Worm (Caenorhabditis elegans) whole organism, L2 larva: ENCODE results near the gene cccp-1.

ENCODE experiments used
- C34F6.9 ChIP-seq: fragments of 150-350 bp; optimal IDR thresholded peaks from 2 replicates; lab custom pipeline; 2014; ENCODE audit warnings: missing biosample characterization, missing genetic modification characterization
- F13H6.1 ChIP-seq: sonication (generic microtip); optimal IDR thresholded peaks from 2 replicates; lab custom pipeline; 2016; ENCODE audit warnings: missing genetic modification characterization, missing compliant biosample characterization
- R02D3.7 ChIP-seq: fragments of 150-350 bp; optimal IDR thresholded peaks from 2 replicates; lab custom pipeline; 2014; ENCODE audit warnings: missing biosample characterization, missing genetic modification characterization
- alr-1 ChIP-seq: fragments of 150-350 bp; optimal IDR thresholded peaks from 2 replicates; lab custom pipeline; 2014; ENCODE audit warnings: missing biosample characterization, missing genetic modification characterization
- aly-2 ChIP-seq: fragments of 150-350 bp; optimal IDR thresholded peaks from 2 replicates; lab custom pipeline; 2014; ENCODE audit warnings: missing biosample characterization, missing genetic modification characterization
- blmp-1 ChIP-seq: sonication (generic microtip); optimal IDR thresholded peaks from 2 replicates; lab custom pipeline; 2017; ENCODE audit warnings: missing genetic modification characterization, mild to moderate bottlenecking, missing compliant biosample characterization, antibody characterized with exemption, moderate library complexity; ENCODE audit not compliant: insufficient read depth
- egl-27 ChIP-seq: sonication (generic microtip); optimal IDR thresholded peaks from 3 replicates; lab custom pipeline; 2017; ENCODE audit warnings: missing biosample characterization, missing genetic modification reagents, missing genetic modification characterization
- elt-1 ChIP-seq: fragments of 150-350 bp; optimal IDR thresholded peaks from 2 replicates; lab custom pipeline; 2014; ENCODE audit warnings: missing biosample characterization, missing genetic modification characterization
- elt-3 ChIP-seq: sonication (generic microtip); optimal IDR thresholded peaks from 2 replicates; lab custom pipeline; 2017; ENCODE audit warnings: missing biosample characterization, missing genetic modification characterization
- fos-1 ChIP-seq: fragments of 150-350 bp; optimal IDR thresholded peaks from 2 replicates; lab custom pipeline; 2014; ENCODE audit warnings: missing biosample characterization, missing genetic modification characterization
- gmeb-1 ChIP-seq: fragments of 150-350 bp; optimal IDR thresholded peaks from 2 replicates; lab custom pipeline; 2014; ENCODE audit warnings: missing biosample characterization, missing genetic modification characterization
- lin-11 ChIP-seq: fragments of 150-350 bp; sonication (generic microtip); optimal IDR thresholded peaks from 2 replicates; lab custom pipeline; 2014; ENCODE audit warnings: missing biosample characterization, missing genetic modification characterization, inconsistent platforms, mixed read lengths
- lin-13 ChIP-seq: fragments of 150-350 bp; optimal IDR thresholded peaks from 2 replicates; lab custom pipeline; 2014; ENCODE audit warnings: missing biosample characterization, missing genetic modification reagents, missing genetic modification characterization
- lin-39 ChIP-seq: fragments of 150-350 bp; optimal IDR thresholded peaks from 2 replicates; lab custom pipeline; 2014; ENCODE audit warnings: missing biosample characterization, missing genetic modification reagents, missing genetic modification characterization
- lsy-2 ChIP-seq, 2 experiments: fragments of 150-350 bp in 1 of 2; sonication (generic microtip) in 1 of 2; optimal IDR thresholded peaks; 2 replicates each; lab custom pipeline; 2014 to 2017; ENCODE audit warnings: missing biosample characterization in 2 of 2, missing genetic modification characterization in 2 of 2
- mab-5 ChIP-seq: fragments of 150-350 bp; optimal IDR thresholded peaks from 2 replicates; lab custom pipeline; 2014; ENCODE audit warnings: missing biosample characterization, missing genetic modification characterization
- mbf-1 ChIP-seq: sonication (generic microtip); optimal IDR thresholded peaks from 2 replicates; lab custom pipeline; 2017; ENCODE audit warnings: missing biosample characterization, missing genetic modification characterization
- mdl-1 ChIP-seq, 2 experiments: fragments of 150-350 bp in 1 of 2; sonication (generic microtip) in 1 of 2; optimal IDR thresholded peaks; 2 replicates each; lab custom pipeline; 2017; ENCODE audit warnings: missing biosample characterization in 2 of 2, missing genetic modification characterization in 2 of 2
- nhr-10 ChIP-seq: sonication (generic microtip); optimal IDR thresholded peaks from 2 replicates; lab custom pipeline; 2017; ENCODE audit warnings: missing biosample characterization, missing genetic modification characterization
- nhr-11 ChIP-seq: fragments of 150-350 bp; optimal IDR thresholded peaks from 2 replicates; lab custom pipeline; 2014; ENCODE audit warnings: missing biosample characterization, missing genetic modification characterization
- nhr-12 ChIP-seq: fragments of 150-350 bp; optimal IDR thresholded peaks from 2 replicates; lab custom pipeline; 2014; ENCODE audit warnings: missing biosample characterization, missing genetic modification characterization
- nhr-129 ChIP-seq: fragments of 150-350 bp; optimal IDR thresholded peaks from 2 replicates; lab custom pipeline; 2014; ENCODE audit warnings: missing biosample characterization, missing genetic modification characterization
- nhr-23 ChIP-seq: fragments of 150-350 bp; optimal IDR thresholded peaks from 2 replicates; lab custom pipeline; 2014; ENCODE audit warnings: missing biosample characterization, missing genetic modification reagents, missing genetic modification characterization
- nhr-25 ChIP-seq: fragments of 150-350 bp; sonication (generic microtip); optimal IDR thresholded peaks from 3 replicates; lab custom pipeline; 2014; ENCODE audit warnings: missing biosample characterization, missing genetic modification characterization
- nhr-77 ChIP-seq: fragments of 150-350 bp; optimal IDR thresholded peaks from 2 replicates; lab custom pipeline; 2014; ENCODE audit warnings: missing biosample characterization, missing genetic modification characterization
- peb-1 ChIP-seq: fragments of 150-350 bp; optimal IDR thresholded peaks from 2 replicates; lab custom pipeline; 2014; ENCODE audit warnings: missing biosample characterization, missing genetic modification characterization
- sem-4 ChIP-seq: fragments of 150-350 bp; optimal IDR thresholded peaks from 2 replicates; lab custom pipeline; 2014; ENCODE audit warnings: missing biosample characterization, missing genetic modification reagents, missing genetic modification characterization
- sma-3 ChIP-seq: sonication (generic microtip); optimal IDR thresholded peaks from 2 replicates; lab custom pipeline; 2016; ENCODE audit warnings: missing genetic modification reagents, missing genetic modification characterization, missing compliant biosample characterization
- snpc-4 ChIP-seq: fragments of 150-350 bp; optimal IDR thresholded peaks from 2 replicates; lab custom pipeline; 2014; ENCODE audit warnings: missing biosample characterization, missing genetic modification characterization
- unc-39 ChIP-seq: fragments of 150-350 bp; optimal IDR thresholded peaks from 2 replicates; lab custom pipeline; 2014; ENCODE audit warnings: missing biosample characterization, missing genetic modification characterization
- unc-55 ChIP-seq: fragments of 150-350 bp; sonication (generic microtip); optimal IDR thresholded peaks from 3 replicates; lab custom pipeline; 2014; ENCODE audit warnings: missing biosample characterization, missing genetic modification reagents, missing genetic modification characterization
- unc-62 ChIP-seq: fragments of 150-350 bp; optimal IDR thresholded peaks from 2 replicates; lab custom pipeline; 2014; ENCODE audit warnings: missing biosample characterization, missing genetic modification reagents, missing genetic modification characterization
- zag-1 ChIP-seq: fragments of 150-350 bp; optimal IDR thresholded peaks from 2 replicates; lab custom pipeline; 2014; ENCODE audit warnings: missing biosample characterization, missing genetic modification characterization
- ztf-1 ChIP-seq: fragments of 200-800 bp; sonication (Bioruptor generic); conservative IDR thresholded peaks from 2 replicates; pipeline ENCODE4 v1.3.6; 2022; ENCODE audit warnings: missing genetic modification characterization, missing compliant biosample characterization
- ztf-11 ChIP-seq: sonication (generic microtip); optimal IDR thresholded peaks from 2 replicates; lab custom pipeline; 2017; ENCODE audit warnings: missing biosample characterization, missing genetic modification characterization
- ztf-4 ChIP-seq: fragments of 150-350 bp; optimal IDR thresholded peaks from 2 replicates; lab custom pipeline; 2014; ENCODE audit warnings: missing biosample characterization, missing genetic modification characterization

cccp-1 gene

ce11 chrIII:12491984-12492383 lies 19.3 kb downstream of the cccp-1 start, which contains the start of gene Y49E10.25:
Gene Y49E10.25 (minus strand): TSS chrIII:12492084.
- no peak for TF ChIP-seq mbf-1
- no peak for TF ChIP-seq lin-13 (GFP tag; lab: Kevin White, UChicago)
- no peak for TF ChIP-seq lsy-2 (tag; optimal IDR thresholded peaks at IDR 0.05; lab: Kevin White, UChicago)
- TF ChIP-seq F13H6.1 (tag; lab: Kevin White, UChicago), result no peak
- no peak for TF ChIP-seq ztf-1 (GFP tag; lab: Robert Waterston, UW)
- no peak for TF ChIP-seq ztf-11 (tag; lab: Kevin White, UChicago)
- no peak for TF ChIP-seq unc-55 (GFP tag; lab: Kevin White, UChicago)
- no peak for TF ChIP-seq nhr-10 (tag; lab: Kevin White, UChicago)
- TF ChIP-seq nhr-12, result no peak
- TF ChIP-seq sem-4 (tag; lab: Kevin White, UChicago), result no peak
- TF ChIP-seq R02D3.7, result no peak
- no peak for TF ChIP-seq gmeb-1 (tag; lab: Kevin White, UChicago)
- no peak for TF ChIP-seq unc-62 (GFP tag; lab: Kevin White, UChicago)

- no peak for TF ChIP-seq mbf-1
- TF ChIP-seq zag-1 (tag; lab: Kevin White, UChicago), result no peak
- no peak for TF ChIP-seq aly-2 (tag; lab: Kevin White, UChicago)
- TF ChIP-seq nhr-23 (tag; lab: Kevin White, UChicago), result no peak
- TF ChIP-seq mab-5 (tag; lab: Kevin White, UChicago), result no peak
- no peak for TF ChIP-seq nhr-129 (tag; lab: Kevin White, UChicago)
- no peak for TF ChIP-seq nhr-77 (tag; lab: Kevin White, UChicago)
- no peak for TF ChIP-seq unc-62 (GFP tag; lab: Kevin White, UChicago)
- TF ChIP-seq egl-27 (tag; lab: Kevin White, UChicago), result no peak
- no peak for TF ChIP-seq elt-3
- TF ChIP-seq lin-39, result no peak
- no peak for TF ChIP-seq unc-39 (tag; lab: Kevin White, UChicago)
- no peak for TF ChIP-seq nhr-11 (tag; lab: Kevin White, UChicago)
- no peak for TF ChIP-seq nhr-25
- TF ChIP-seq lin-11 (tag; lab: Kevin White, UChicago), result no peak
- TF ChIP-seq lin-13 (GFP tag; lab: Kevin White, UChicago), result no peak
- no peak for TF ChIP-seq lsy-2 (tag; optimal IDR thresholded peaks at IDR 0.05; lab: Kevin White, UChicago)
- TF ChIP-seq nhr-12, result no peak
Measured at ce11 chrIII:12495594-12496096, 23.0 kb downstream of the cccp-1 start, which contains the start of the genes Y111B2A.1 and Y111B2A.2. Gene Y111B2A.1 (minus strand): TSS chrIII:12495644. Gene Y111B2A.2 (plus strand): TSS chrIII:12496086.

ce11 chrIII:12496449-12496848 lies 23.8 kb downstream of the cccp-1 start, which contains the start of gene herd-1:
Gene herd-1 (plus strand): TSS chrIII:12496538.
- no peak for TF ChIP-seq elt-1 (tag; lab: Kevin White, UChicago)
- TF ChIP-seq nhr-11 (tag; lab: Kevin White, UChicago), result no peak
- no peak for TF ChIP-seq peb-1 (tag; lab: Kevin White, UChicago)
- no peak for TF ChIP-seq unc-39 (tag; lab: Kevin White, UChicago)
- TF ChIP-seq fos-1 (tag; lab: Kevin White, UChicago), result no peak
- TF ChIP-seq elt-3, result no peak
- TF ChIP-seq nhr-10 (tag; lab: Kevin White, UChicago), result no peak
- TF ChIP-seq nhr-25, result no peak
- no peak for TF ChIP-seq sma-3
- no peak for TF ChIP-seq lin-11 (tag; lab: Kevin White, UChicago)
- no peak for TF ChIP-seq zag-1 (tag; lab: Kevin White, UChicago)
- no peak for TF ChIP-seq blmp-1 (tag; lab: Kevin White, UChicago)
- no peak for TF ChIP-seq ztf-4 (tag; lab: Kevin White, UChicago)

ce11 chrIII:12499245-12499644 lies 26.6 kb downstream of the cccp-1 start, which contains the start of gene sql-1:
Gene sql-1 (plus strand): TSS chrIII:12499557.
- TF ChIP-seq alr-1 (no peak), C34F6.9 (peak; percentile 28), lsy-2 (tag; optimal IDR thresholded peaks at IDR 0.05; lab: Kevin White, UChicago) (peak in 1 of 2 experiments; percentile 46)
- TF ChIP-seq, all 48 proteins: peak for 2

ce11 chrIII:12510505-12510904 lies 37.8 kb downstream of the cccp-1 start:
- TF ChIP-seq blmp-1 (tag; lab: Kevin White, UChicago) (no peak), C34F6.9 (no peak), aly-2 (tag; lab: Kevin White, UChicago) (no peak), nhr-77 (tag; lab: Kevin White, UChicago) (no peak), snpc-4 (no peak), lin-39 (no peak), mdl-1 (tag; optimal IDR thresholded peaks at IDR 0.05; lab: Kevin White, UChicago) (no peak), unc-62 (GFP tag; lab: Kevin White, UChicago) (no peak), sma-3 (no peak), ztf-4 (tag; lab: Kevin White, UChicago) (no peak), nhr-10 (tag; lab: Kevin White, UChicago) (no peak)
- TF ChIP-seq, all 48 proteins: peak for 0
